Worm (Caenorhabditis elegans): ENCODE measurements around the gene K02C4.3.
A peak's percentile ranks its signal among the peaks of the same experiment; 100 is the strongest.

K02C4.3 gene

ce11 chrII:8127794-8128193 is 41.1 kb upstream of the K02C4.3 start:
- TF ChIP-seq elt-1 (tag; optimal IDR thresholded peaks at IDR 0.05; ENCODE audit: borderline replicate concordance, insufficient read depth) = no peak
- no peak for TF ChIP-seq flh-1 (GFP tag; optimal IDR thresholded peaks at IDR 0.05)
- TF ChIP-seq sem-2 (GFP tag; optimal IDR thresholded peaks at IDR 0.05) = no peak
- no peak for TF ChIP-seq nhr-28 (tag; optimal IDR thresholded peaks at IDR 0.05)
- TF ChIP-seq drap-1 (GFP tag; optimal IDR thresholded peaks at IDR 0.05) = no peak
- TF ChIP-seq nhr-237 (tag; optimal IDR thresholded peaks at IDR 0.05) = no peak
- no peak for TF ChIP-seq bed-3 (GFP tag; optimal IDR thresholded peaks at IDR 0.05)

ce11 chrII:8127290-8127689 is 40.6 kb upstream of the K02C4.3 start:
- TF ChIP-seq tbx-8 (GFP tag; optimal IDR thresholded peaks at IDR 0.05) = no peak
- no peak for TF ChIP-seq nhr-28 (tag; optimal IDR thresholded peaks at IDR 0.05)
- TF ChIP-seq nhr-2 (tag; optimal IDR thresholded peaks at IDR 0.05) = peak; percentile 67
- no peak for TF ChIP-seq ceh-43 (GFP tag; optimal IDR thresholded peaks at IDR 0.05)
- TF ChIP-seq hlh-1 (tag; optimal IDR thresholded peaks at IDR 0.05) = no peak

- TF ChIP-seq hlh-1 (tag; optimal IDR thresholded peaks at IDR 0.05) = peak; percentile 90
- peak; percentile 22 for TF ChIP-seq unc-120 (tag; optimal IDR thresholded peaks at IDR 0.05; ENCODE audit: poor library complexity, severe bottlenecking)
- no peak for TF ChIP-seq sem-2 (GFP tag; optimal IDR thresholded peaks at IDR 0.05)
Observed at ce11 chrII:8126617-8127016, 40.0 kb upstream of the K02C4.3 start.

- TF ChIP-seq elt-1 (tag; optimal IDR thresholded peaks at IDR 0.05; ENCODE audit: borderline replicate concordance, insufficient read depth) (no peak), nhr-237 (tag; optimal IDR thresholded peaks at IDR 0.05) (no peak), ceh-43 (GFP tag; optimal IDR thresholded peaks at IDR 0.05) (no peak), unc-62 (GFP tag; optimal IDR thresholded peaks at IDR 0.05) (no peak), mls-2 (tag; optimal IDR thresholded peaks at IDR 0.05) (no peak), nhr-2 (tag; optimal IDR thresholded peaks at IDR 0.05) (no peak)
Observed at ce11 chrII:8126132-8126531, 39.5 kb upstream of the K02C4.3 start.

ce11 chrII:8125439-8125838 is 38.8 kb upstream of the K02C4.3 start:
- TF ChIP-seq ham-2 (GFP tag; optimal IDR thresholded peaks at IDR 0.05) = no peak
- no peak for TF ChIP-seq drap-1 (GFP tag; optimal IDR thresholded peaks at IDR 0.05)
- TF ChIP-seq nhr-76 (tag; optimal IDR thresholded peaks at IDR 0.05) = no peak
- no peak for TF ChIP-seq hlh-1 (tag; optimal IDR thresholded peaks at IDR 0.05)
- TF ChIP-seq ztf-11 (tag; optimal IDR thresholded peaks at IDR 0.05) = no peak
- no peak for TF ChIP-seq mab-5 (tag; optimal IDR thresholded peaks at IDR 0.05)
- TF ChIP-seq elt-1 (tag; optimal IDR thresholded peaks at IDR 0.05; ENCODE audit: borderline replicate concordance, insufficient read depth) = no peak

ce11 chrII:8124867-8125266 is 38.2 kb upstream of the K02C4.3 start, which contains the start of gene ire-1:
Gene ire-1 (minus strand): TSS chrII:8124910.
- peak; percentile 62 for TF ChIP-seq mep-1 (tag; optimal IDR thresholded peaks at IDR 0.05)
- no peak for TF ChIP-seq bed-3 (GFP tag; optimal IDR thresholded peaks at IDR 0.05)
- TF ChIP-seq blmp-1 (tag; optimal IDR thresholded peaks at IDR 0.05) = no peak
- TF ChIP-seq nhr-2 (tag; optimal IDR thresholded peaks at IDR 0.05) = no peak
- TF ChIP-seq sptf-1 (tag; optimal IDR thresholded peaks at IDR 0.05) = no peak
- no peak for TF ChIP-seq unc-39 (tag; optimal IDR thresholded peaks at IDR 0.05)
- TF ChIP-seq snpc-4 (tag; optimal IDR thresholded peaks at IDR 0.05) = no peak
- TF ChIP-seq ceh-43 (GFP tag; optimal IDR thresholded peaks at IDR 0.05) = no peak
- TF ChIP-seq nhr-237 (tag; optimal IDR thresholded peaks at IDR 0.05) = peak; percentile 47
- TF ChIP-seq sem-2 (GFP tag; optimal IDR thresholded peaks at IDR 0.05) = no peak
- no peak for TF ChIP-seq nhr-12 (tag; optimal IDR thresholded peaks at IDR 0.05)
- no peak for TF ChIP-seq M03D4.4 (tag; optimal IDR thresholded peaks at IDR 0.05)
- TF ChIP-seq cnd-1 (tag; optimal IDR thresholded peaks at IDR 0.05) = no peak
- no peak for TF ChIP-seq unc-62 (GFP tag; optimal IDR thresholded peaks at IDR 0.05)
- no peak for TF ChIP-seq tbx-8 (GFP tag; optimal IDR thresholded peaks at IDR 0.05)
- peak; percentile 3 for TF ChIP-seq unc-120 (tag; optimal IDR thresholded peaks at IDR 0.05; ENCODE audit: poor library complexity, severe bottlenecking)
- peak; percentile 7 for TF ChIP-seq lin-13 (tag; optimal IDR thresholded peaks at IDR 0.05)
- no peak for TF ChIP-seq lin-32 (GFP tag; optimal IDR thresholded peaks at IDR 0.05)
- TF ChIP-seq pha-4 (tag; optimal IDR thresholded peaks at IDR 0.05) = peak; percentile 67
- TF ChIP-seq flh-1 (GFP tag; optimal IDR thresholded peaks at IDR 0.05) = no peak
- TF ChIP-seq ceh-83 (GFP tag; optimal IDR thresholded peaks at IDR 0.05) = no peak
- no peak for TF ChIP-seq ceh-39 (tag; optimal IDR thresholded peaks at IDR 0.05)
- TF ChIP-seq ham-2 (GFP tag; optimal IDR thresholded peaks at IDR 0.05) = no peak
- no peak for TF ChIP-seq mab-5 (tag; optimal IDR thresholded peaks at IDR 0.05)
- TF ChIP-seq nhr-28 (tag; optimal IDR thresholded peaks at IDR 0.05) = no peak
- TF ChIP-seq elt-1 (tag; optimal IDR thresholded peaks at IDR 0.05; ENCODE audit: borderline replicate concordance, insufficient read depth) = no peak
- TF ChIP-seq elt-3 (tag; optimal IDR thresholded peaks at IDR 0.05) = no peak
- TF ChIP-seq hlh-1 (tag; optimal IDR thresholded peaks at IDR 0.05) = peak; percentile 10
- no peak for TF ChIP-seq ces-1 (GFP tag; optimal IDR thresholded peaks at IDR 0.05)
- no peak for TF ChIP-seq drap-1 (GFP tag; optimal IDR thresholded peaks at IDR 0.05)
- TF ChIP-seq mls-2 (tag; optimal IDR thresholded peaks at IDR 0.05) = no peak
- no peak for TF ChIP-seq zip-8 (tag; optimal IDR thresholded peaks at IDR 0.05)
- peak; percentile 99 for TF ChIP-seq lsy-2 (tag; optimal IDR thresholded peaks at IDR 0.05)
- TF ChIP-seq ztf-11 (tag; optimal IDR thresholded peaks at IDR 0.05) = no peak
- TF ChIP-seq nhr-76 (tag; optimal IDR thresholded peaks at IDR 0.05) = no peak

All from whole organism, mixed stage, embryonic.